Worm (Caenorhabditis elegans) whole organism, midembryonic: ENCODE data around the gene sre-38.

Experiments used
- T22C8.4 ChIP-seq: fragments of 200-800 bp; sonication (Bioruptor generic); IDR thresholded peaks from 2 replicates; pipeline ENCODE4 v1.3.6; 2022; ENCODE audit warnings: missing genetic modification characterization, missing compliant biosample characterization
- cog-1 ChIP-seq: sonication (generic microtip); optimal IDR thresholded peaks from 2 replicates; lab custom pipeline; 2016; ENCODE audit warnings: missing genetic modification characterization, missing compliant biosample characterization
- flt-1 ChIP-seq: fragments of 200-800 bp; sonication (Bioruptor generic); IDR thresholded peaks from 2 replicates; pipeline ENCODE4 v1.3.6; 2022; ENCODE audit warnings: missing genetic modification characterization, missing compliant biosample characterization
- klf-2 ChIP-seq: fragments of 200-800 bp; sonication (Bioruptor generic); conservative IDR thresholded peaks from 2 replicates; pipeline ENCODE4 v1.3.6; 2022; ENCODE audit warnings: missing genetic modification reagents, missing genetic modification characterization, missing compliant biosample characterization
- med-1 ChIP-seq: sonication (generic microtip); optimal IDR thresholded peaks from 2 replicates; lab custom pipeline; 2017; ENCODE audit warnings: missing genetic modification characterization, mild to moderate bottlenecking, missing compliant biosample characterization, antibody characterized with exemption, missing genetic modification reagents; ENCODE audit not compliant: insufficient read depth
- ref-1 ChIP-seq: fragments of 200-800 bp; sonication (Bioruptor generic); conservative IDR thresholded peaks from 2 replicates; pipeline ENCODE4 v1.3.6; 2022; ENCODE audit warnings: missing genetic modification reagents, missing genetic modification characterization, missing compliant biosample characterization
- tab-1 ChIP-seq: fragments of 200-800 bp; sonication (Bioruptor generic); IDR thresholded peaks from 2 replicates; pipeline ENCODE4 v1.3.6; 2022; ENCODE audit warnings: missing genetic modification characterization, missing compliant biosample characterization
- ztf-23 ChIP-seq: fragments of 200-800 bp; sonication (Bioruptor generic); IDR thresholded peaks from 2 replicates; pipeline ENCODE4 v1.3.6; 2022; ENCODE audit warnings: missing genetic modification reagents, missing genetic modification characterization, missing compliant biosample characterization
- ztf-29 ChIP-seq: fragments of 200-800 bp; sonication (Bioruptor generic); IDR thresholded peaks from 2 replicates; pipeline ENCODE4 v1.3.6; 2022; ENCODE audit warnings: missing genetic modification reagents, missing genetic modification characterization, missing compliant biosample characterization

sre-38 gene

DNA sequence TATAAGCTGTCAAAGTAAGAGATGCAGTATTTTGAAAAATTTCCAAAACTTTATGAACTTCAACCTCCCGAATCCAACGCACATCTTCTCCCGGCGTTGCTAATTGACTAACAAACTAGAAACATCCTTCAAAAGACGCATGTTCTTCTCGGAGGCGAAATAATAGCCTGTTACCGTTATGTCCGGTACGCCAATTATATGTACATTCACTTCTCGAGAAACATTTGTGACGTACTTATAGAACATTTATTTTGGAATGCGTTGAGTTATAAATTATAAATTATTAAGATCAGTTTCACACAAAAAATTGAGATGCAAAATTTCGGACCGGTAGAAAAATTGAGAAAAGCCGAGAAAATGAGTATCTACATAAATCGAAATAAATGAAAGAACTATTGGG lies 39.6 kb downstream of the sre-38 start, which contains the start of gene T21B4.3:
Gene T21B4.3 (minus strand): TSS at position 101 of the 400 bp plus-strand sequence.
- TF ChIP-seq cog-1 (tag; lab: Kevin White, UChicago) (no peak), med-1 (GFP tag; lab: Kevin White, UChicago) (no peak), klf-2 (GFP tag; lab: Robert Waterston, UW) (no peak), tab-1 (no peak), T22C8.4 (no peak)

DNA sequence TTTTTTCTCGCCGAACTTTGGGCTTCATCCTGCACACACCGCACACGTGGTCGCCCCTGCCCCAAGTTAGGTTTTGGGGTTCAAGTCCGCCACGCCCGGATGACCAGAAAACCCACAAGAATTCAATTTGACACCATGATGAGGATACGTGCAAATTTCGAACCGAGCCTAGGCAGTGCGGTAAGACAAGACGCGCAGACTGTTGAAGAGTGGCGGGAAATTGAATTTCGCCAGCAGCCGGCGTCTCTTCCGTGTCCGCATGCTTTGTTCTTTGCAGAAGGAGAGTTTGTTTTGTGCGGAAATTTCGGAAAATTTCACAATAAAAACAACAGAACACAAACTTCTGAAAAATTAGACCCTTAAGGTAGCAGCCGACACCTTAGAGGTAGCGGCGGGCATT lies 42.6 kb downstream of the sre-38 start:
- TF ChIP-seq flt-1 (GFP tag; lab: Robert Waterston, UW) (no peak), ztf-23 (GFP tag; lab: Robert Waterston, UW) (no peak), ref-1 (no peak), ztf-29 (GFP tag; lab: Robert Waterston, UW) (no peak), T22C8.4 (no peak), tab-1 (no peak), klf-2 (GFP tag; lab: Robert Waterston, UW) (no peak), med-1 (GFP tag; lab: Kevin White, UChicago) (no peak), cog-1 (tag; lab: Kevin White, UChicago) (no peak)

DNA sequence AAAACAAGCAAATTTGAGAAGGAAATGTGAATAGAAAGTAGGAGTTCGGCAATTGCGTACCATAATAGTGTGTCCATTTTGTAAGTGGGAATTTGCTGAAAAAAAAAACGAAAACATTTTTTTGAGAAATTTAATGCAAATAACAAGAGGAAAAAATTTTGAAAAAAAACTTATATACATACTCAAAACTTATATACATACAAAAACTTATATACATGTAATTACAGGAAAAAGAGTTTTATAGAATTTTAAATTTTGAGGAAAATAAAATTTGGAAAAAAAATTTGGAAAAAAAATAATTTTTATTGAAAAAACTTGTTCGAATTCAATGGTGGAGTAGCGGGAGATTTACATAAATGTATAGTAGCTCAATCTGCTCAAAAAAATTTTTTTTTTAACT lies 45.4 kb downstream of the sre-38 start, which contains the start of gene ador-1:
Gene ador-1 (minus strand): TSS at position 101 of the 400 bp plus-strand sequence.
- no peak for TF ChIP-seq flt-1 (GFP tag; lab: Robert Waterston, UW)
- TF ChIP-seq T22C8.4 = no peak
- TF ChIP-seq ztf-23 (GFP tag; lab: Robert Waterston, UW) = no peak
- TF ChIP-seq klf-2 (GFP tag; lab: Robert Waterston, UW) = no peak
- no peak for TF ChIP-seq med-1 (GFP tag; lab: Kevin White, UChicago)
- no peak for TF ChIP-seq ztf-29 (GFP tag; lab: Robert Waterston, UW)
- TF ChIP-seq cog-1 (tag; lab: Kevin White, UChicago) = no peak
- no peak for TF ChIP-seq tab-1
- no peak for TF ChIP-seq ref-1

DNA sequence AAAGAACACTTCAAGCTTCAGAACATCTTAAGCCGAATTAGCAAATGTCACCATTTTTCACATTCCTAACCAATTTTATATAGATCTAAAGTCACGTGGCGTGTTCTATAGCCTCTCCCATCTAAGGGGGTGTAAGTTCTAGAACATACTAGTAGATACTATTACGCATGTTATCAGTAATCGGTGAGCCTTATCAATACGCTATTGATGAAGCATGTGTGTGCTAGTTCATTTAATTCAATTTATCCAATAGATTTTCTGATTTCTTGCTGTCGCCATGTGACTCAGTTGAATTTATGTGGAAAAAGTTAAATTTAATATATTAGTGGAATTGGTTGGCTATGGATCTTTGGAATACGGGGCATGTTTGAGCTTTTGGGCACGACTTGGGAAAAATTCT lies 49.1 kb downstream of the sre-38 start:
- TF ChIP-seq med-1 (GFP tag; lab: Kevin White, UChicago) (no peak), tab-1 (no peak), ztf-29 (GFP tag; lab: Robert Waterston, UW) (no peak), cog-1 (tag; lab: Kevin White, UChicago) (no peak), T22C8.4 (no peak), ref-1 (no peak), ztf-23 (GFP tag; lab: Robert Waterston, UW) (no peak), flt-1 (GFP tag; lab: Robert Waterston, UW) (no peak), klf-2 (GFP tag; lab: Robert Waterston, UW) (no peak)

DNA sequence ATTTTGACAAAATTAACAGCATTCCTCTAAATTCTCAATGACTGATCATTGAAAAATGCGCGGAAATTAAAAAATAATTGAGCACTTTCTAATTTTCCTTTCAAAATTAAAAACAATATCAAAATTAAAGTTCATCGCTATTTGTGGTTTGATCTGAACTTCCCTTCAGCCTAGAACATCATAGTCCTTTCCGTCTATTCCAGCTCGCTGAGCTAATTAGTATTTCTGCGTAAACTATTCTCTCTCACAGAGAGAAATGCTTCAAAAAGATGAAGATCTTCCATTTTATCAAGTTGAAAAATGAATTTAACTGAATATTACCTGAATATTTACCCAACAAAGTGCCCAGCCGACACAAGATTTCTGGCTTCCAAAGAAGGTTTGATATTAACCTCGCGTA lies 49.7 kb downstream of the sre-38 start, which contains the start of gene srh-68:
Gene srh-68 (plus strand): TSS at position 301 of the 400 bp plus-strand sequence.
- TF ChIP-seq klf-2 (GFP tag; lab: Robert Waterston, UW) = no peak
- TF ChIP-seq cog-1 (tag; lab: Kevin White, UChicago) = no peak
- TF ChIP-seq T22C8.4 = no peak
- no peak for TF ChIP-seq med-1 (GFP tag; lab: Kevin White, UChicago)
- TF ChIP-seq ref-1 = no peak

DNA sequence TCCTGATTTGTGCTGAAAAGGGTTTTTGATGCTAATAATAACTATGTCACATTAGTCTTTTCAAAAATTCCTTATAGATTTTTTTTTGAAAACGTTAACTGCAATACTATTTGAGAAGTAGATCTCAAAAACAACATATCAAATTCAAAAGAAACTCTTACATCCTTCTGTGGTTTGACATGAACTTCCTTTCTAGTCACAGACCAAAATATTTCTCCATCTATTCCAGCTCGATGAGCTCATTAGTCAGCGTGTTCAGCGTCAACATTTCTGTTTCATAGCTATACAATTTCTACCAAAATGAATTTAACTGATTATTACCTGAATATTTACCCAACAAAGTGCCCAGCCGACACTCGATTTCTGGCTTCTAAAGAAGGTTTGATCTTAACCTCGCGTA lies 51.3 kb downstream of the sre-38 start, which contains the start of gene srh-67:
Gene srh-67 (plus strand): TSS at position 301 of the 400 bp plus-strand sequence.
- TF ChIP-seq flt-1 (GFP tag; lab: Robert Waterston, UW) = no peak
- TF ChIP-seq klf-2 (GFP tag; lab: Robert Waterston, UW) = no peak
- no peak for TF ChIP-seq T22C8.4
- TF ChIP-seq tab-1 = no peak
- TF ChIP-seq ztf-23 (GFP tag; lab: Robert Waterston, UW) = no peak
- no peak for TF ChIP-seq ztf-29 (GFP tag; lab: Robert Waterston, UW)
- TF ChIP-seq med-1 (GFP tag; lab: Kevin White, UChicago) = no peak
- no peak for TF ChIP-seq cog-1 (tag; lab: Kevin White, UChicago)
- TF ChIP-seq ref-1 = no peak
